Worm (Caenorhabditis elegans) whole organism, L4 larva: ENCODE results near the gene efl-3.

Experiments used
- D1046.2 ChIP-seq: fragments of 200-800 bp; sonication (Bioruptor generic); IDR thresholded peaks from 2 replicates; pipeline ENCODE4 v1.3.6; 2022; ENCODE audit warnings: missing genetic modification characterization, missing compliant biosample characterization
- F44E2.7 ChIP-seq: fragments of 200-800 bp; sonication (Bioruptor generic); IDR thresholded peaks from 2 replicates; pipeline ENCODE4 v2.1.2; 2022; ENCODE audit warnings: missing genetic modification characterization, missing compliant biosample characterization
- R02D3.7 ChIP-seq: fragments of 150-350 bp; sonication (generic microtip); optimal IDR thresholded peaks from 3 replicates; lab custom pipeline; 2014; ENCODE audit warnings: missing biosample characterization, missing genetic modification characterization
- T26A8.4 ChIP-seq: fragments of 200-800 bp; sonication (Bioruptor generic); IDR thresholded peaks from 2 replicates; pipeline ENCODE4 v1.3.6; 2022; ENCODE audit warnings: missing genetic modification characterization, missing compliant biosample characterization
- Y48G9A.11 ChIP-seq: fragments of 200-800 bp; sonication (Bioruptor generic); IDR thresholded peaks from 2 replicates; pipeline ENCODE4 v1.3.6; 2022; ENCODE audit warnings: missing genetic modification reagents, missing genetic modification characterization, missing compliant biosample characterization
- Y75B8A.6 ChIP-seq: fragments of 200-800 bp; sonication (Bioruptor generic); IDR thresholded peaks from 2 replicates; pipeline ENCODE4 v1.3.6; 2022; ENCODE audit warnings: missing genetic modification reagents, missing genetic modification characterization, missing compliant biosample characterization
- attf-4 ChIP-seq: sonication (generic microtip); optimal IDR thresholded peaks from 3 replicates; lab custom pipeline; 2017; ENCODE audit warnings: missing biosample characterization, missing genetic modification characterization
- ceh-44 ChIP-seq: fragments of 200-800 bp; sonication (Bioruptor generic); IDR thresholded peaks from 2 replicates; pipeline ENCODE4 v1.3.6; 2022; ENCODE audit warnings: missing genetic modification reagents, missing genetic modification characterization, missing compliant biosample characterization
- ceh-82 ChIP-seq: sonication (generic microtip); optimal IDR thresholded peaks from 2 replicates; lab custom pipeline; 2017; ENCODE audit warnings: missing biosample characterization, missing genetic modification characterization
- daf-16 ChIP-seq, 3 experiments: sonication (generic microtip); optimal IDR thresholded peaks; 2 replicates each; lab custom pipeline; 2016 to 2017; ENCODE audit warnings: missing genetic modification characterization in 3 of 3, missing genetic modification reagents in 3 of 3, mild to moderate bottlenecking in 2 of 3, missing compliant biosample characterization in 2 of 3, missing biosample characterization in 1 of 3, moderate library complexity in 1 of 3
- daf-19 ChIP-seq: fragments of 200-800 bp; sonication (Bioruptor generic); conservative IDR thresholded peaks from 2 replicates; pipeline ENCODE4 v1.3.6; 2022; ENCODE audit warnings: missing genetic modification characterization, missing compliant biosample characterization
- daf-8 ChIP-seq: fragments of 200-800 bp; sonication (Bioruptor generic); IDR thresholded peaks from 2 replicates; pipeline ENCODE4 v1.3.6; 2022; ENCODE audit warnings: missing genetic modification characterization, missing compliant biosample characterization
- dmd-9 ChIP-seq: fragments of 200-800 bp; sonication (Bioruptor generic); IDR thresholded peaks from 2 replicates; pipeline ENCODE4 v1.3.6; 2022; ENCODE audit warnings: missing genetic modification reagents, missing genetic modification characterization, missing compliant biosample characterization
- dve-1 ChIP-seq: sonication (generic microtip); optimal IDR thresholded peaks from 2 replicates; lab custom pipeline; 2017; ENCODE audit warnings: antibody characterized with exemption, mild to moderate bottlenecking, missing genetic modification characterization, missing compliant biosample characterization; ENCODE audit not compliant: insufficient read depth
- egl-43 ChIP-seq: fragments of 200-800 bp; sonication (Bioruptor generic); IDR thresholded peaks from 2 replicates; pipeline ENCODE4 v1.3.6; 2022; ENCODE audit warnings: missing genetic modification reagents, missing genetic modification characterization, missing compliant biosample characterization
- fkh-10 ChIP-seq: fragments of 150-350 bp; optimal IDR thresholded peaks from 2 replicates; lab custom pipeline; 2014; ENCODE audit warnings: missing biosample characterization, missing genetic modification reagents, missing genetic modification characterization
- hif-1 ChIP-seq, 2 experiments: sonication (generic microtip); optimal IDR thresholded peaks; 2 replicates each; lab custom pipeline; 2016 to 2017; ENCODE audit warnings: missing compliant biosample characterization in 2 of 2, missing genetic modification characterization in 2 of 2, missing genetic modification reagents in 2 of 2, missing genotype in 2 of 2, mild to moderate bottlenecking in 1 of 2
- hlh-30 ChIP-seq: sonication (generic microtip); optimal IDR thresholded peaks from 2 replicates; lab custom pipeline; 2017; ENCODE audit warnings: antibody characterized with exemption, mild to moderate bottlenecking, missing genetic modification characterization, missing compliant biosample characterization; ENCODE audit not compliant: insufficient read depth
- lim-7 ChIP-seq: fragments of 200-800 bp; sonication (Bioruptor generic); IDR thresholded peaks from 2 replicates; pipeline ENCODE4 v1.3.6; 2022; ENCODE audit warnings: missing genetic modification characterization, missing compliant biosample characterization
- lin-13 ChIP-seq: fragments of 150-350 bp; optimal IDR thresholded peaks from 2 replicates; lab custom pipeline; 2014; ENCODE audit warnings: missing biosample characterization, missing genetic modification reagents, missing genetic modification characterization
- lin-15B ChIP-seq: fragments of 150-350 bp; sonication (generic microtip); optimal IDR thresholded peaks from 3 replicates; lab custom pipeline; 2014; ENCODE audit warnings: missing biosample characterization, missing genetic modification characterization
- lin-38 ChIP-seq: fragments of 200-800 bp; sonication (Bioruptor generic); IDR thresholded peaks from 2 replicates; pipeline ENCODE4 v1.3.6; 2022; ENCODE audit warnings: missing genetic modification reagents, missing genetic modification characterization, missing compliant biosample characterization
- lir-3 ChIP-seq: sonication (generic microtip); optimal IDR thresholded peaks from 2 replicates; lab custom pipeline; 2016; ENCODE audit warnings: mild to moderate bottlenecking, missing genetic modification characterization, missing compliant biosample characterization
- madf-5 ChIP-seq, 2 experiments: fragments of 200-800 bp; sonication (Bioruptor generic); IDR thresholded peaks; 2 replicates each; pipeline ENCODE4 v1.3.6; 2022; ENCODE audit warnings: missing compliant biosample characterization in 2 of 2, missing genetic modification characterization in 2 of 2
- mep-1 ChIP-seq: fragments of 150-350 bp; sonication (generic microtip); optimal IDR thresholded peaks from 3 replicates; lab custom pipeline; 2014; ENCODE audit warnings: missing biosample characterization, missing genetic modification characterization
- mxl-2 ChIP-seq: fragments of 200-800 bp; sonication (Bioruptor generic); conservative IDR thresholded peaks from 2 replicates; pipeline ENCODE4 v1.3.6; 2022; ENCODE audit warnings: missing genetic modification reagents, missing genetic modification characterization, missing compliant biosample characterization
- nhr-10 ChIP-seq: fragments of 150-350 bp; optimal IDR thresholded peaks from 2 replicates; lab custom pipeline; 2014; ENCODE audit warnings: missing biosample characterization, missing genetic modification characterization
- nhr-102 ChIP-seq: sonication (generic microtip); optimal IDR thresholded peaks from 2 replicates; lab custom pipeline; 2016; ENCODE audit warnings: mild to moderate bottlenecking, missing genetic modification characterization, moderate library complexity, missing compliant biosample characterization
- nhr-11 ChIP-seq: fragments of 150-350 bp; optimal IDR thresholded peaks from 2 replicates; lab custom pipeline; 2014; ENCODE audit warnings: missing biosample characterization, missing genetic modification characterization
- nhr-41 ChIP-seq: fragments of 200-800 bp; sonication (Bioruptor generic); IDR thresholded peaks from 2 replicates; pipeline ENCODE4 v1.3.6; 2022; ENCODE audit warnings: missing genetic modification reagents, missing genetic modification characterization, missing compliant biosample characterization
- nhr-48 ChIP-seq: sonication (generic microtip); optimal IDR thresholded peaks from 2 replicates; lab custom pipeline; 2016; ENCODE audit warnings: mild to moderate bottlenecking, missing genetic modification characterization, missing compliant biosample characterization
- php-3 ChIP-seq: fragments of 200-800 bp; sonication (Bioruptor generic); IDR thresholded peaks from 2 replicates; pipeline ENCODE4 v1.3.6; 2022; ENCODE audit warnings: missing genetic modification reagents, missing genetic modification characterization, missing compliant biosample characterization
- pqm-1 ChIP-seq: sonication (generic microtip); optimal IDR thresholded peaks from 2 replicates; lab custom pipeline; 2017; ENCODE audit warnings: missing biosample characterization, missing genetic modification characterization
- rbr-2 ChIP-seq: sonication (generic microtip); optimal IDR thresholded peaks from 2 replicates; lab custom pipeline; 2016; ENCODE audit warnings: missing genotype, missing genetic modification characterization, missing compliant biosample characterization
- saeg-2 ChIP-seq: fragments of 200-800 bp; sonication (Bioruptor generic); IDR thresholded peaks from 2 replicates; pipeline ENCODE4 v1.3.6; 2022; ENCODE audit warnings: missing genetic modification reagents, missing genetic modification characterization, missing compliant biosample characterization
- skn-1 ChIP-seq: fragments of 150-350 bp; optimal IDR thresholded peaks from 2 replicates; lab custom pipeline; 2014; ENCODE audit warnings: missing biosample characterization, missing genetic modification characterization
- snpc-1.2 ChIP-seq: fragments of 200-800 bp; sonication (Bioruptor generic); IDR thresholded peaks from 2 replicates; pipeline ENCODE4 v1.3.6; 2022; ENCODE audit warnings: missing genetic modification reagents, missing genetic modification characterization, missing compliant biosample characterization
- unc-39 ChIP-seq: sonication (generic microtip); optimal IDR thresholded peaks from 2 replicates; lab custom pipeline; 2017; ENCODE audit warnings: missing biosample characterization, missing genetic modification characterization
- unc-62 ChIP-seq, 3 experiments: fragments of 150-350 bp in 1 of 3; sonication (generic microtip); optimal IDR thresholded peaks in 2 of 3; peaks in 1 of 3; 1 replicate in 1 of 3; 2 replicates in 2 of 3; lab custom pipeline; 2014 to 2017; ENCODE audit warnings: missing biosample characterization in 3 of 3, missing genetic modification characterization in 3 of 3, missing genetic modification reagents in 3 of 3, missing genotype in 1 of 3
- zfp-2 ChIP-seq: sonication (generic microtip); optimal IDR thresholded peaks from 2 replicates; lab custom pipeline; 2016; ENCODE audit warnings: mild to moderate bottlenecking, missing genetic modification characterization, missing compliant biosample characterization
- zip-11 ChIP-seq: fragments of 200-800 bp; sonication (Bioruptor generic); IDR thresholded peaks from 2 replicates; pipeline ENCODE4 v1.3.6; 2022; ENCODE audit warnings: missing genetic modification characterization, missing compliant biosample characterization
- ztf-7 ChIP-seq: fragments of 150-350 bp; optimal IDR thresholded peaks from 2 replicates; lab custom pipeline; 2014; ENCODE audit warnings: missing biosample characterization, missing genetic modification characterization

efl-3 gene

ce11 chrII:8451425-8451824 is 39.0 kb downstream of the efl-3 start (continued):
- TF ChIP-seq snpc-1.2 (GFP tag; lab: Robert Waterston, UW) (no peak), saeg-2 (GFP tag; lab: Robert Waterston, UW) (no peak), egl-43 (GFP tag; lab: Robert Waterston, UW) (peak; percentile 34; the same call in 1 of the 2 replicates), zip-11 (GFP tag; lab: Robert Waterston, UW) (no peak), hlh-30 (tag; lab: Kevin White, UChicago) (peak; percentile 32), mep-1 (tag; lab: Kevin White, UChicago) (peak; percentile 18), php-3 (GFP tag; lab: Robert Waterston, UW) (no peak), daf-8 (GFP tag; lab: Robert Waterston, UW) (no peak), D1046.2 (GFP tag; lab: Robert Waterston, UW) (no peak), lin-38 (GFP tag; lab: Robert Waterston, UW) (no peak), ceh-82 (tag; lab: Kevin White, UChicago) (no peak)

- TF ChIP-seq nhr-48 (tag; lab: Kevin White, UChicago): no peak
- TF ChIP-seq F44E2.7 (GFP tag; lab: Robert Waterston, UW): no peak
- TF ChIP-seq pqm-1 (tag; lab: Kevin White, UChicago): no peak
- no peak for TF ChIP-seq lim-7 (GFP tag; lab: Robert Waterston, UW)
- TF ChIP-seq zfp-2 (tag; lab: Kevin White, UChicago): no peak
- no peak for TF ChIP-seq mxl-2 (GFP tag; lab: Robert Waterston, UW)
- TF ChIP-seq ceh-44 (GFP tag; lab: Robert Waterston, UW): no peak
- TF ChIP-seq T26A8.4 (GFP tag; lab: Robert Waterston, UW): no peak
- TF ChIP-seq skn-1 (tag; lab: Kevin White, UChicago): no peak
- TF ChIP-seq zip-11 (GFP tag; lab: Robert Waterston, UW): no peak
- TF ChIP-seq lin-15B (tag; lab: Kevin White, UChicago): no peak
- TF ChIP-seq nhr-102 (tag; lab: Kevin White, UChicago): no peak
- TF ChIP-seq ztf-7: no peak
- TF ChIP-seq R02D3.7 (tag; lab: Kevin White, UChicago): no peak
- TF ChIP-seq daf-19: no peak
- TF ChIP-seq fkh-10 (GFP tag; lab: Kevin White, UChicago): no peak
- no peak for TF ChIP-seq attf-4 (tag; lab: Kevin White, UChicago)
- no peak for TF ChIP-seq madf-5 (GFP tag; IDR thresholded peaks at IDR 0.05; lab: Robert Waterston, UW)
- TF ChIP-seq saeg-2 (GFP tag; lab: Robert Waterston, UW): no peak
These were observed 42.0 kb downstream of the efl-3 start, which contains the start of gene F22B5.5 for ce11 chrII:8454513-8454912. Gene F22B5.5 (minus strand): TSS chrII:8454613.

ce11 chrII:8456094-8456493 is 43.6 kb downstream of the efl-3 start, which contains the start of gene F22B5.6:
Gene F22B5.6 (minus strand): TSS chrII:8456194.
- TF ChIP-seq lin-13 (GFP tag; lab: Kevin White, UChicago) (no peak), hlh-30 (tag; lab: Kevin White, UChicago) (no peak), nhr-10 (tag; lab: Kevin White, UChicago) (no peak), Y48G9A.11 (GFP tag; lab: Robert Waterston, UW) (no peak), pqm-1 (tag; lab: Kevin White, UChicago) (no peak), nhr-102 (tag; lab: Kevin White, UChicago) (no peak), dve-1 (tag; lab: Kevin White, UChicago) (no peak), daf-16 (GFP tag; optimal IDR thresholded peaks at IDR 0.05; lab: Kevin White, UChicago) (no peak), daf-16 (tag; optimal IDR thresholded peaks at IDR 0.05; lab: Kevin White, UChicago) (no peak), unc-39 (tag; lab: Kevin White, UChicago) (no peak), ceh-82 (tag; lab: Kevin White, UChicago) (no peak), dmd-9 (GFP tag; lab: Robert Waterston, UW) (no peak), unc-62 (GFP tag; optimal IDR thresholded peaks at IDR 0.05 in 1 of 2; lab: Kevin White, UChicago) (no peak), unc-62 (tag; optimal IDR thresholded peaks at IDR 0.05; lab: Kevin White, UChicago) (no peak), nhr-11 (tag; lab: Kevin White, UChicago) (no peak), lir-3 (tag; lab: Kevin White, UChicago) (no peak), nhr-41 (GFP tag; lab: Robert Waterston, UW) (no peak), Y75B8A.6 (GFP tag; lab: Robert Waterston, UW) (no peak), hif-1 (tag; optimal IDR thresholded peaks at IDR 0.05; lab: Kevin White, UChicago) (no peak), rbr-2 (no peak)
